Worm (Caenorhabditis elegans) whole organism, young adult: Measurements from ENCODE around the gene bca-2.
A peak's percentile ranks its signal among the peaks of the same experiment; 100 is the strongest.

Experiments
- B0336.3 ChIP-seq: fragments of 200-800 bp; sonication (Bioruptor generic); IDR thresholded peaks from 2 replicates; pipeline ENCODE4 v1.3.6; 2022; ENCODE audit warnings: missing genetic modification characterization, missing compliant biosample characterization
- C17E4.6 ChIP-seq: fragments of 200-800 bp; sonication (Bioruptor generic); IDR thresholded peaks from 2 replicates; pipeline ENCODE4 v1.3.6; 2022; ENCODE audit warnings: missing genetic modification reagents, missing genetic modification characterization, missing compliant biosample characterization
- F23B12.7 ChIP-seq: sonication (generic microtip); optimal IDR thresholded peaks from 2 replicates; lab custom pipeline; 2017; ENCODE audit warnings: missing genetic modification characterization, mild to moderate bottlenecking, missing compliant biosample characterization, antibody characterized with exemption, moderate library complexity; ENCODE audit not compliant: insufficient read depth
- F33H1.4 ChIP-seq: fragments of 200-800 bp; sonication (Bioruptor generic); IDR thresholded peaks from 2 replicates; pipeline ENCODE4 v1.3.6; 2022; ENCODE audit warnings: missing genetic modification reagents, missing genetic modification characterization, missing compliant biosample characterization
- F37B4.10 ChIP-seq: fragments of 200-800 bp; sonication (Bioruptor generic); IDR thresholded peaks from 2 replicates; pipeline ENCODE4 v1.3.6; 2022; ENCODE audit warnings: missing genetic modification characterization, missing compliant biosample characterization
- F49E8.2 ChIP-seq: sonication (generic microtip); optimal IDR thresholded peaks from 3 replicates; lab custom pipeline; 2017; ENCODE audit warnings: missing genetic modification characterization, mild to moderate bottlenecking, missing compliant biosample characterization, antibody characterized with exemption, moderate library complexity; ENCODE audit not compliant: insufficient read depth
- F57A8.1 ChIP-seq: fragments of 200-800 bp; sonication (Bioruptor generic); optimal IDR thresholded peaks from 2 replicates; lab custom pipeline; 2018; ENCODE audit warnings: mild to moderate bottlenecking, missing genetic modification characterization, moderate library complexity, missing compliant biosample characterization
- K11D2.4 ChIP-seq: fragments of 200-800 bp; sonication (Bioruptor generic); IDR thresholded peaks from 2 replicates; pipeline ENCODE4 v1.3.6; 2022; ENCODE audit warnings: missing genetic modification reagents, missing genetic modification characterization, missing compliant biosample characterization
- K12H6.12 ChIP-seq: fragments of 200-800 bp; sonication (Bioruptor generic); optimal IDR thresholded peaks from 2 replicates; lab custom pipeline; 2018; ENCODE audit warnings: mild to moderate bottlenecking, missing genetic modification characterization, missing compliant biosample characterization
- T07F8.4 ChIP-seq: sonication (generic microtip); optimal IDR thresholded peaks from 2 replicates; lab custom pipeline; 2016; ENCODE audit warnings: mild to moderate bottlenecking, missing genetic modification characterization, moderate library complexity, missing compliant biosample characterization
- Y79H2A.3 ChIP-seq: fragments of 200-800 bp; sonication (Bioruptor generic); conservative IDR thresholded peaks from 2 replicates; pipeline ENCODE4 v1.3.6; 2022; ENCODE audit warnings: missing genetic modification reagents, missing genetic modification characterization, missing compliant biosample characterization
- ZK185.1 ChIP-seq: sonication (generic microtip); optimal IDR thresholded peaks from 2 replicates; lab custom pipeline; 2016; ENCODE audit warnings: mild to moderate bottlenecking, missing genetic modification characterization, missing compliant biosample characterization; ENCODE audit not compliant: poor library complexity, severe bottlenecking
- aptf-2 ChIP-seq: fragments of 200-800 bp; sonication (Bioruptor generic); conservative IDR thresholded peaks from 2 replicates; pipeline ENCODE4 v1.3.6; 2022; ENCODE audit warnings: missing genetic modification reagents, missing genetic modification characterization, missing compliant biosample characterization
- attf-3 ChIP-seq: fragments of 200-800 bp; sonication (Bioruptor generic); conservative IDR thresholded peaks from 2 replicates; pipeline ENCODE4 v1.3.6; 2022; ENCODE audit warnings: missing genetic modification reagents, missing genetic modification characterization, missing compliant biosample characterization
- bed-1 ChIP-seq: fragments of 200-800 bp; sonication (Bioruptor generic); IDR thresholded peaks from 2 replicates; pipeline ENCODE4 v1.3.6; 2022; ENCODE audit warnings: missing genetic modification reagents, missing genetic modification characterization, missing compliant biosample characterization
- ccch-3 ChIP-seq: fragments of 200-800 bp; sonication (Bioruptor generic); optimal IDR thresholded peaks from 2 replicates; lab custom pipeline; 2018; ENCODE audit warnings: mild to moderate bottlenecking, missing genetic modification characterization, missing compliant biosample characterization
- cebp-1 ChIP-seq, 2 experiments: fragments of 200-800 bp in 1 of 2; sonication (Bioruptor generic) in 1 of 2; sonication (generic microtip) in 1 of 2; IDR thresholded peaks in 1 of 2; optimal IDR thresholded peaks in 1 of 2; 2 replicates each; pipeline versions ENCODE4 v1.3.6 to Lab custom; 2017 to 2022; ENCODE audit warnings: missing compliant biosample characterization in 2 of 2, missing genetic modification characterization in 2 of 2, mild to moderate bottlenecking in 1 of 2, missing genetic modification reagents in 1 of 2, moderate library complexity in 1 of 2
- ceh-27 ChIP-seq: fragments of 200-800 bp; sonication (Bioruptor generic); optimal IDR thresholded peaks from 2 replicates; lab custom pipeline; 2018; ENCODE audit warnings: mild to moderate bottlenecking, missing genetic modification characterization, moderate library complexity, missing compliant biosample characterization
- ceh-58 ChIP-seq: fragments of 200-800 bp; sonication (Bioruptor generic); IDR thresholded peaks from 2 replicates; pipeline ENCODE4 v1.3.6; 2022; ENCODE audit warnings: missing genetic modification characterization, missing compliant biosample characterization
- ceh-91 ChIP-seq: fragments of 200-800 bp; sonication (Bioruptor generic); IDR thresholded peaks from 2 replicates; pipeline ENCODE4 v1.3.6; 2022; ENCODE audit warnings: missing genetic modification reagents, missing genetic modification characterization, missing compliant biosample characterization
- chd-7 ChIP-seq: sonication (generic microtip); optimal IDR thresholded peaks from 2 replicates; lab custom pipeline; 2016; ENCODE audit warnings: mild to moderate bottlenecking, missing genetic modification characterization, moderate library complexity, missing compliant biosample characterization
- die-1 ChIP-seq: sonication (generic microtip); optimal IDR thresholded peaks from 2 replicates; lab custom pipeline; 2016; ENCODE audit warnings: missing genotype, mild to moderate bottlenecking, missing genetic modification characterization, missing compliant biosample characterization
- dox-1 ChIP-seq: fragments of 200-800 bp; sonication (Bioruptor generic); IDR thresholded peaks from 2 replicates; pipeline ENCODE4 v1.3.6; 2022; ENCODE audit warnings: missing genetic modification reagents, missing genetic modification characterization, missing compliant biosample characterization
- dpff-1 ChIP-seq: sonication (generic microtip); optimal IDR thresholded peaks from 2 replicates; lab custom pipeline; 2017; ENCODE audit warnings: mild to moderate bottlenecking, missing genetic modification characterization, missing compliant biosample characterization
- egl-44 ChIP-seq: fragments of 200-800 bp; sonication (Bioruptor generic); IDR thresholded peaks from 2 replicates; pipeline ENCODE4 v1.3.6; 2022; ENCODE audit warnings: missing genetic modification reagents, missing genetic modification characterization, missing compliant biosample characterization
- ekl-4 ChIP-seq: fragments of 200-800 bp; sonication (Bioruptor generic); IDR thresholded peaks from 2 replicates; pipeline ENCODE4 v1.3.6; 2022; ENCODE audit warnings: missing genetic modification reagents, missing genetic modification characterization, missing compliant biosample characterization
- hmg-1.2 ChIP-seq: fragments of 200-800 bp; sonication (Bioruptor generic); IDR thresholded peaks from 2 replicates; pipeline ENCODE4 v1.3.6; 2022; ENCODE audit warnings: missing genetic modification reagents, missing genetic modification characterization, missing compliant biosample characterization
- hmg-20 ChIP-seq: fragments of 200-800 bp; sonication (Bioruptor generic); IDR thresholded peaks from 2 replicates; pipeline ENCODE4 v1.3.6; 2022; ENCODE audit warnings: missing genetic modification reagents, missing genetic modification characterization, missing compliant biosample characterization
- let-607 ChIP-seq, 2 experiments: fragments of 200-800 bp in 1 of 2; sonication (Bioruptor generic) in 1 of 2; sonication (generic microtip) in 1 of 2; optimal IDR thresholded peaks; 2 replicates each; lab custom pipeline; 2016 to 2018; ENCODE audit warnings: mild to moderate bottlenecking in 2 of 2, missing compliant biosample characterization in 2 of 2, missing genetic modification characterization in 2 of 2, moderate library complexity in 2 of 2, missing genotype in 1 of 2
- lin-35 ChIP-seq, 3 experiments: fragments of 150-350 bp in 2 of 3; sonication (generic microtip) in 1 of 3; optimal IDR thresholded peaks; 2 replicates each; lab custom pipeline; 2014 to 2018; ENCODE audit warnings: missing biosample characterization in 3 of 3, missing genetic modification characterization in 3 of 3, missing genetic modification reagents in 3 of 3
- lin-54 ChIP-seq: fragments of 200-800 bp; sonication (Bioruptor generic); optimal IDR thresholded peaks from 2 replicates; lab custom pipeline; 2018; ENCODE audit warnings: mild to moderate bottlenecking, missing genetic modification characterization, missing compliant biosample characterization
- lir-1 ChIP-seq: fragments of 200-800 bp; sonication (Bioruptor generic); conservative IDR thresholded peaks from 2 replicates; pipeline ENCODE4 v1.3.6; 2022; ENCODE audit warnings: missing genetic modification reagents, missing genetic modification characterization, missing compliant biosample characterization
- nfyb-1 ChIP-seq: fragments of 200-800 bp; sonication (Bioruptor generic); IDR thresholded peaks from 2 replicates; pipeline ENCODE4 v1.3.6; 2022; ENCODE audit warnings: missing genetic modification reagents, missing genetic modification characterization, missing compliant biosample characterization
- nhr-179 ChIP-seq: sonication (generic microtip); optimal IDR thresholded peaks from 2 replicates; lab custom pipeline; 2016; ENCODE audit warnings: mild to moderate bottlenecking, missing genetic modification characterization, missing compliant biosample characterization
- nhr-80 ChIP-seq: sonication (generic microtip); optimal IDR thresholded peaks from 2 replicates; lab custom pipeline; 2016; ENCODE audit warnings: missing genetic modification characterization, missing compliant biosample characterization
- nhr-90 ChIP-seq: sonication (generic microtip); optimal IDR thresholded peaks from 2 replicates; lab custom pipeline; 2016; ENCODE audit warnings: missing genotype, mild to moderate bottlenecking, missing genetic modification characterization, missing compliant biosample characterization
- pha-4 ChIP-seq: fragments of 150-350 bp; sonication (generic microtip); optimal IDR thresholded peaks from 2 replicates; lab custom pipeline; 2014; ENCODE audit warnings: missing biosample characterization, missing genetic modification reagents, missing genetic modification characterization
- rcor-1 ChIP-seq: fragments of 200-800 bp; sonication (Bioruptor generic); IDR thresholded peaks from 2 replicates; pipeline ENCODE4 v1.3.6; 2022; ENCODE audit warnings: missing genetic modification reagents, missing genetic modification characterization, missing compliant biosample characterization
- rec-8 ChIP-seq, 2 experiments: sonication (generic microtip); optimal IDR thresholded peaks; 2 replicates each; lab custom pipeline; 2016; ENCODE audit warnings: mild to moderate bottlenecking in 2 of 2, missing genetic modification characterization in 2 of 2, missing genetic modification reagents in 2 of 2, missing genotype in 2 of 2, missing biosample characterization in 1 of 2, missing compliant biosample characterization in 1 of 2, moderate library complexity in 1 of 2
- sea-2 ChIP-seq: fragments of 200-800 bp; sonication (Bioruptor generic); IDR thresholded peaks from 2 replicates; pipeline ENCODE4 v1.3.6; 2022; ENCODE audit warnings: missing genetic modification characterization, missing compliant biosample characterization
- snpc-4 ChIP-seq, 5 experiments: fragments of 150-350 bp in 1 of 5; sonication (generic microtip) in 4 of 5; optimal IDR thresholded peaks; 2 replicates each; lab custom pipeline; 2014 to 2018; ENCODE audit warnings: missing genetic modification characterization in 5 of 5, missing biosample characterization in 3 of 5, antibody characterized with exemption in 2 of 5, mild to moderate bottlenecking in 2 of 5, missing compliant biosample characterization in 2 of 5, missing genotype in 2 of 5, moderate library complexity in 2 of 5, missing genetic modification reagents in 1 of 5
- tbp1 ChIP-seq: fragments of 200-800 bp; sonication (Bioruptor generic); optimal IDR thresholded peaks from 2 replicates; lab custom pipeline; 2018; ENCODE audit warnings: mild to moderate bottlenecking, missing genetic modification characterization, missing compliant biosample characterization
- tlf-1 ChIP-seq: fragments of 200-800 bp; sonication (Bioruptor generic); optimal IDR thresholded peaks from 2 replicates; lab custom pipeline; 2018; ENCODE audit warnings: mild to moderate bottlenecking, missing genetic modification characterization, missing compliant biosample characterization
- unc-130 ChIP-seq: sonication (generic microtip); optimal IDR thresholded peaks from 2 replicates; lab custom pipeline; 2016; ENCODE audit warnings: missing genetic modification reagents, missing genetic modification characterization, missing compliant biosample characterization
- xnd-1 ChIP-seq: sonication (generic microtip); optimal IDR thresholded peaks from 2 replicates; lab custom pipeline; 2016; ENCODE audit warnings: missing genotype, missing genetic modification reagents, missing genetic modification characterization, missing compliant biosample characterization
- ztf-18 ChIP-seq: sonication (generic microtip); optimal IDR thresholded peaks from 2 replicates; lab custom pipeline; 2016; ENCODE audit warnings: missing genotype, mild to moderate bottlenecking, missing genetic modification characterization, missing compliant biosample characterization
- ztf-28 ChIP-seq: fragments of 200-800 bp; sonication (Bioruptor generic); IDR thresholded peaks from 2 replicates; pipeline ENCODE4 v1.3.6; 2022; ENCODE audit warnings: missing genetic modification reagents, missing genetic modification characterization, missing compliant biosample characterization

Gene bca-2

DNA sequence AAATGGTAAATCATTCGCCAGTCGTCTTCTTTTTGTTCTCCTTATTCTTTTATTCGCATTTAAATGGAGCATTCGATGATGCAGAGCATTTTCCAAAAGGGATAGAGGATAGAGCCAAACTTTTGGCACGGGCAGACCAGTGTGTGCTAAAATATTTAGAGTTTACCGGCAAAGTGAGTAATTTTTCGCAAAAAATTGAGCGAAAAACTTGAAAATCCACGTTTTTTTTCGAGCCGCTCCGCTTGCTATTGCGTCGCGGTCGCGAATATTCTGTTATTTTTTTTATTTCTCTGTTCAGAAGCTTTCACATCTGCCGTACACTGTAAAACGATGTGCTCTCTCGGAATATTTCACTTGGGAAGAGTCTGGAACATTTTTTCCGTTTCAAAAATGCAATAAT, 11.2 kb downstream of the bca-2 start, which contains the start of gene Y116A8C.43 (continued):
- TF ChIP-seq ztf-28 (GFP tag; lab: Robert Waterston, UW) (0 out of 2 replicates have a peak, but pooled peaks have one; percentile 68), ceh-27 (GFP tag; lab: Kevin White, UChicago) (no peak), xnd-1 (tag; lab: Kevin White, UChicago) (no peak), hmg-20 (GFP tag; lab: Robert Waterston, UW) (no peak), dox-1 (GFP tag; lab: Robert Waterston, UW) (no peak), F33H1.4 (GFP tag; lab: Robert Waterston, UW) (no peak), lir-1 (no peak), F37B4.10 (GFP tag; lab: Robert Waterston, UW) (no peak), tlf-1 (peak; percentile 43), ekl-4 (GFP tag; lab: Robert Waterston, UW) (peak; percentile 65; the same call in 1 of the 2 replicates), Y79H2A.3 (GFP tag; lab: Robert Waterston, UW) (no peak), hmg-1.2 (GFP tag; lab: Robert Waterston, UW) (peak; percentile 23; the same call in 1 of the 2 replicates), egl-44 (GFP tag; lab: Robert Waterston, UW) (no peak), rec-8 (tag; optimal IDR thresholded peaks at IDR 0.05; lab: Kevin White, UChicago) (no peak), die-1 (tag; lab: Kevin White, UChicago) (peak; percentile 34), C17E4.6 (GFP tag; lab: Robert Waterston, UW) (no peak), K11D2.4 (GFP tag; lab: Robert Waterston, UW) (no peak), ZK185.1 (tag; lab: Kevin White, UChicago) (no peak), unc-130 (no peak), bed-1 (GFP tag; lab: Robert Waterston, UW) (no peak), nhr-80 (tag; lab: Kevin White, UChicago) (no peak), T07F8.4 (tag; lab: Kevin White, UChicago) (no peak), sea-2 (GFP tag; lab: Robert Waterston, UW) (no peak), pha-4 (tag; lab: Kevin White, UChicago) (no peak), lin-54 (GFP tag; lab: Kevin White, UChicago) (peak; percentile 7), aptf-2 (GFP tag; lab: Robert Waterston, UW) (no peak), B0336.3 (GFP tag; lab: Robert Waterston, UW) (peak; percentile 68; the same call in 1 of the 2 replicates), F23B12.7 (tag; lab: Kevin White, UChicago) (no peak), cebp-1 (GFP tag; IDR thresholded peaks at IDR 0.05; lab: Robert Waterston, UW) (no peak), cebp-1 (tag; optimal IDR thresholded peaks at IDR 0.05; lab: Kevin White, UChicago) (peak; percentile 12), F57A8.1 (GFP tag; lab: Kevin White, UChicago) (no peak), ceh-91 (GFP tag; lab: Robert Waterston, UW) (no peak), lin-35 (GFP tag; optimal IDR thresholded peaks at IDR 0.05; lab: Kevin White, UChicago) (no peak), rcor-1 (GFP tag; lab: Robert Waterston, UW) (peak; percentile 38; the same call in 1 of the 2 replicates), nhr-179 (tag; lab: Kevin White, UChicago) (no peak), let-607 (tag; optimal IDR thresholded peaks at IDR 0.05; lab: Kevin White, UChicago) (no peak), attf-3 (GFP tag; lab: Robert Waterston, UW) (no peak), snpc-4 (GFP tag; optimal IDR thresholded peaks at IDR 0.05; lab: Kevin White, UChicago) (peak; percentile 45), snpc-4 (tag; optimal IDR thresholded peaks at IDR 0.05; lab: Kevin White, UChicago) (peak in 1 of 4 experiments; percentile 88), dpff-1 (tag; lab: Kevin White, UChicago) (no peak), nfyb-1 (GFP tag; lab: Robert Waterston, UW) (0 out of 2 replicates have a peak, but pooled peaks have one; percentile 29), K12H6.12 (no peak), tbp1 (peak; percentile 44), ccch-3 (no peak), ztf-18 (tag; lab: Kevin White, UChicago) (peak; percentile 26), ceh-58 (no peak), nhr-90 (no peak), chd-7 (tag; lab: Kevin White, UChicago) (no peak), F49E8.2 (tag; lab: Kevin White, UChicago) (peak; percentile 65)
